Worm (Caenorhabditis elegans) whole organism, young adult: ENCODE data around the gene C14C10.5.

Experiments
- C17E4.6 ChIP-seq: fragments of 200-800 bp; sonication (Bioruptor generic); IDR thresholded peaks from 2 replicates; pipeline ENCODE4 v1.3.6; 2022; ENCODE audit warnings: missing genetic modification reagents, missing genetic modification characterization, missing compliant biosample characterization
- F49E8.2 ChIP-seq: sonication (generic microtip); optimal IDR thresholded peaks from 3 replicates; lab custom pipeline; 2017; ENCODE audit warnings: missing genetic modification characterization, mild to moderate bottlenecking, missing compliant biosample characterization, antibody characterized with exemption, moderate library complexity; ENCODE audit not compliant: insufficient read depth
- F57C9.4 ChIP-seq: sonication (generic microtip); optimal IDR thresholded peaks from 2 replicates; lab custom pipeline; 2017; ENCODE audit warnings: mild to moderate bottlenecking, missing genetic modification characterization, missing compliant biosample characterization
- ceh-91 ChIP-seq: fragments of 200-800 bp; sonication (Bioruptor generic); IDR thresholded peaks from 2 replicates; pipeline ENCODE4 v1.3.6; 2022; ENCODE audit warnings: missing genetic modification reagents, missing genetic modification characterization, missing compliant biosample characterization
- hlh-12 ChIP-seq: sonication (generic microtip); optimal IDR thresholded peaks from 2 replicates; lab custom pipeline; 2016; ENCODE audit warnings: missing genetic modification characterization, missing compliant biosample characterization
- lin-40 ChIP-seq: sonication (generic microtip); optimal IDR thresholded peaks from 2 replicates; lab custom pipeline; 2016; ENCODE audit warnings: missing genetic modification characterization, mild to moderate bottlenecking, missing compliant biosample characterization, missing genotype, missing genetic modification reagents
- lin-54 ChIP-seq: fragments of 200-800 bp; sonication (Bioruptor generic); optimal IDR thresholded peaks from 2 replicates; lab custom pipeline; 2018; ENCODE audit warnings: mild to moderate bottlenecking, missing genetic modification characterization, missing compliant biosample characterization
- madf-8 ChIP-seq: fragments of 200-800 bp; sonication (Bioruptor generic); conservative IDR thresholded peaks from 2 replicates; pipeline ENCODE4 v1.3.6; 2022; ENCODE audit warnings: missing genetic modification reagents, missing genetic modification characterization, missing compliant biosample characterization
- mes-4 ChIP-seq: sonication (generic microtip); optimal IDR thresholded peaks from 2 replicates; lab custom pipeline; 2016; ENCODE audit warnings: missing genotype, missing genetic modification characterization, missing compliant biosample characterization
- unc-62 ChIP-seq: fragments of 150-350 bp; optimal IDR thresholded peaks from 2 replicates; lab custom pipeline; 2014; ENCODE audit warnings: missing biosample characterization, missing genetic modification reagents, missing genetic modification characterization

ce11 chrV:12583421-12583820 lies 16.6 kb upstream of the C14C10.5 start:
- no peak for TF ChIP-seq C17E4.6 (GFP tag; lab: Robert Waterston, UW)
- TF ChIP-seq hlh-12 (tag; lab: Kevin White, UChicago) = no peak
- TF ChIP-seq lin-54 (GFP tag; lab: Kevin White, UChicago) = no peak
- no peak for TF ChIP-seq F57C9.4 (tag; lab: Kevin White, UChicago)
- no peak for TF ChIP-seq F49E8.2
- TF ChIP-seq madf-8 (GFP tag; lab: Robert Waterston, UW) = no peak
- no peak for TF ChIP-seq ceh-91 (GFP tag; lab: Robert Waterston, UW)
- no peak for TF ChIP-seq unc-62 (GFP tag; lab: Kevin White, UChicago)
- TF ChIP-seq mes-4 (tag; lab: Kevin White, UChicago) = no peak
- TF ChIP-seq lin-40 (tag; lab: Kevin White, UChicago) = no peak
